Worm (Caenorhabditis elegans) whole organism, early embryonic: ENCODE results near the gene C08D8.7.

ENCODE experiments used
- ama-1 ChIP-seq: fragments of 150-350 bp; optimal IDR thresholded peaks from 2 replicates; lab custom pipeline; 2014
- ceh-36 ChIP-seq: sonication (generic microtip); optimal IDR thresholded peaks from 2 replicates; lab custom pipeline; 2016; ENCODE audit warnings: missing genetic modification characterization, inconsistent platforms, missing compliant biosample characterization
- sea-1 ChIP-seq: fragments of 200-800 bp; sonication (Bioruptor generic); conservative IDR thresholded peaks from 2 replicates; pipeline ENCODE4 v1.3.6; 2022; ENCODE audit warnings: missing genetic modification characterization, missing compliant biosample characterization

ce11 chrV:8394357-8394850 lies 53.4 kb downstream of the C08D8.7 start, which contains the start of the genes pho-6 and F52E1.3:
- TF ChIP-seq sea-1 (GFP tag; lab: Robert Waterston, UW): no peak
- no peak for TF ChIP-seq ama-1
- TF ChIP-seq ceh-36 (tag; lab: Kevin White, UChicago): no peak
